Worm (Caenorhabditis elegans): ENCODE results near the gene F46G11.6.
A peak's percentile ranks its signal among the peaks of the same experiment; 100 is the strongest.

Gene F46G11.6

ce11 chrX:5811997-5812562 lies 25.8 kb downstream of the F46G11.6 start (continued):
- TF ChIP-seq ref-2 (tag; optimal IDR thresholded peaks at IDR 0.05) (peak; percentile 97), gmeb-2 (tag; optimal IDR thresholded peaks at IDR 0.05) (peak; percentile 44), hlh-15 (tag; optimal IDR thresholded peaks at IDR 0.05) (no peak), mec-3 (tag; optimal IDR thresholded peaks at IDR 0.05; ENCODE audit: borderline replicate concordance) (no peak), unc-3 (GFP tag; conservative IDR thresholded peaks at IDR 0.05) (no peak), unc-3 (tag; optimal IDR thresholded peaks at IDR 0.05) (peak; percentile 58), dve-1 (tag; optimal IDR thresholded peaks at IDR 0.05) (peak; percentile 76), pros-1 (tag; optimal IDR thresholded peaks at IDR 0.05) (peak; percentile 57), elt-4 (tag; optimal IDR thresholded peaks at IDR 0.05) (no peak), sdc-2 (tag; optimal IDR thresholded peaks at IDR 0.05) (peak; percentile 83), sox-2 (GFP tag; IDR thresholded peaks at IDR 0.05) (peak; percentile 46), ceh-22 (tag; optimal IDR thresholded peaks at IDR 0.05) (peak; percentile 76), ceh-6 (GFP tag; optimal IDR thresholded peaks at IDR 0.05) (peak; percentile 61), ztf-16 (tag; optimal IDR thresholded peaks at IDR 0.05) (peak; percentile 75), elt-2 (tag; optimal IDR thresholded peaks at IDR 0.05) (peak; percentile 78), pat-9 (tag; optimal IDR thresholded peaks at IDR 0.05) (peak; percentile 62), K02D7.2 (tag; optimal IDR thresholded peaks at IDR 0.05) (peak; percentile 30), T23F11.4 (GFP tag; optimal IDR thresholded peaks at IDR 0.05) (peak; percentile 73), pha-2 (tag; optimal IDR thresholded peaks at IDR 0.05) (peak; percentile 89), odd-2 (tag; optimal IDR thresholded peaks at IDR 0.05) (no peak), C38D4.7 (GFP tag; optimal IDR thresholded peaks at IDR 0.05) (no peak), ahr-1 (tag; optimal IDR thresholded peaks at IDR 0.05) (no peak), ceh-48 (tag; optimal IDR thresholded peaks at IDR 0.05) (peak; percentile 93), ttx-3 (tag; optimal IDR thresholded peaks at IDR 0.05) (peak; percentile 37), C08G9.2 (tag; optimal IDR thresholded peaks at IDR 0.05) (peak; percentile 72), lim-6 (tag; optimal IDR thresholded peaks at IDR 0.05) (no peak), ceh-9 (tag; optimal IDR thresholded peaks at IDR 0.05) (no peak), ceh-45 (GFP tag; IDR thresholded peaks at IDR 0.05) (no peak), tbx-2 (tag; optimal IDR thresholded peaks at IDR 0.05) (peak; percentile 97), unc-42 (tag; optimal IDR thresholded peaks at IDR 0.05) (peak; percentile 70), ceh-34 (tag; optimal IDR thresholded peaks at IDR 0.05) (peak; percentile 99), rnt-1 (tag; optimal IDR thresholded peaks at IDR 0.05) (peak; percentile 99), pha-4 (tag; optimal IDR thresholded peaks at IDR 0.05) (no peak), hlh-13 (GFP tag; optimal IDR thresholded peaks at IDR 0.05) (no peak), pqm-1 (tag; optimal IDR thresholded peaks at IDR 0.05) (peak; percentile 10), che-1 (tag; optimal IDR thresholded peaks at IDR 0.05) (peak; percentile 50), ceh-31 (tag; optimal IDR thresholded peaks at IDR 0.05) (peak; percentile 98), ceh-2 (tag; optimal IDR thresholded peaks at IDR 0.05) (peak; percentile 88)

ce11 chrX:5813030-5813429 lies 26.7 kb downstream of the F46G11.6 start:
- TF ChIP-seq elt-4 (tag; optimal IDR thresholded peaks at IDR 0.05) (no peak), elt-2 (tag; optimal IDR thresholded peaks at IDR 0.05) (peak; percentile 25), syd-9 (tag; optimal IDR thresholded peaks at IDR 0.05) (no peak), unc-3 (GFP tag; conservative IDR thresholded peaks at IDR 0.05) (no peak), unc-3 (tag; optimal IDR thresholded peaks at IDR 0.05) (no peak), ceh-14 (tag; optimal IDR thresholded peaks at IDR 0.05) (no peak)

ce11 chrX:5814342-5814741 lies 28.0 kb downstream of the F46G11.6 start:
- no peak for TF ChIP-seq ceh-24 (tag; optimal IDR thresholded peaks at IDR 0.05)
- no peak for TF ChIP-seq dve-1 (tag; optimal IDR thresholded peaks at IDR 0.05)
- TF ChIP-seq hlh-13 (GFP tag; optimal IDR thresholded peaks at IDR 0.05): no peak
- TF ChIP-seq unc-42 (tag; optimal IDR thresholded peaks at IDR 0.05): no peak
- no peak for TF ChIP-seq gmeb-2 (tag; optimal IDR thresholded peaks at IDR 0.05)
- TF ChIP-seq ceh-2 (tag; optimal IDR thresholded peaks at IDR 0.05): no peak
